Fruit fly (Drosophila melanogaster) whole organism, embryonic: Measurements from ENCODE around the gene Alp10.

Experiments used
- Awh ChIP-seq: fragments of 200-800 bp; sonication (Bioruptor generic); IDR thresholded peaks from 2 replicates; pipeline ENCODE4, ENCODE4 v1.3.6; 2022; ENCODE audit warnings: missing biosample characterization, missing genetic modification characterization
- Blimp-1 ChIP-seq: fragments of 200-800 bp; sonication (Bioruptor generic); optimal IDR thresholded peaks from 3 replicates; lab custom pipeline; 2018; ENCODE audit warnings: missing biosample characterization, missing genetic modification characterization, mild to moderate bottlenecking, moderate library complexity, missing genetic modification reagents
- CG10274 ChIP-seq: fragments of 200-800 bp; sonication (Bioruptor generic); optimal IDR thresholded peaks from 3 replicates; lab custom pipeline; 2017; ENCODE audit warnings: missing biosample characterization, mild to moderate bottlenecking, missing genetic modification characterization
- CG10431 ChIP-seq: fragments of 200-800 bp; sonication (Bioruptor generic); optimal IDR thresholded peaks from 3 replicates; lab custom pipeline; 2018; ENCODE audit warnings: missing biosample characterization, mild to moderate bottlenecking, missing genetic modification characterization
- CG11247 ChIP-seq: fragments of 200-800 bp; sonication (Bioruptor generic); IDR thresholded peaks from 2 replicates; pipeline ENCODE4 v1.3.6; 2022; ENCODE audit warnings: missing biosample characterization, missing genetic modification characterization
- CG11456 ChIP-seq: fragments of 200-800 bp; sonication (Bioruptor generic); IDR thresholded peaks from 3 replicates; pipeline ENCODE4 v1.3.6; 2022; ENCODE audit warnings: missing biosample characterization, missing genetic modification characterization
- CG11696 ChIP-seq: fragments of 200-800 bp; sonication (Bioruptor generic); IDR thresholded peaks from 2 replicates; pipeline ENCODE4 v1.3.6; 2022; ENCODE audit warnings: missing biosample characterization, missing genetic modification characterization
- CG13287 ChIP-seq: fragments of 200-800 bp; sonication (Bioruptor generic); IDR thresholded peaks from 2 replicates; pipeline ENCODE4 v1.3.6; 2022; ENCODE audit warnings: missing biosample characterization, missing genetic modification characterization; ENCODE audit not compliant: partially characterized antibody
- CG14667 ChIP-seq: fragments of 200-800 bp; sonication (Bioruptor generic); IDR thresholded peaks from 2 replicates; pipeline ENCODE4 v1.3.6; 2022; ENCODE audit warnings: missing biosample characterization, missing genetic modification characterization
- CG14860 ChIP-seq: fragments of 200-800 bp; sonication (Bioruptor generic); IDR thresholded peaks from 3 replicates; pipeline ENCODE4 v1.3.6; 2022; ENCODE audit warnings: missing biosample characterization, missing genetic modification characterization; ENCODE audit not compliant: partially characterized antibody
- CG1647 ChIP-seq: fragments of 200-800 bp; sonication (Bioruptor generic); optimal IDR thresholded peaks from 3 replicates; lab custom pipeline; 2016; ENCODE audit warnings: missing biosample characterization, missing genetic modification characterization
- CG17328 ChIP-seq: fragments of 200-800 bp; sonication (Bioruptor generic); IDR thresholded peaks from 2 replicates; pipeline ENCODE4 v1.3.6; 2022; ENCODE audit warnings: missing biosample characterization, missing genetic modification characterization
- CG17802 ChIP-seq: fragments of 200-800 bp; sonication (Bioruptor generic); optimal IDR thresholded peaks from 2 replicates; lab custom pipeline; 2018; ENCODE audit warnings: missing biosample characterization, mild to moderate bottlenecking, missing genetic modification characterization, moderate library complexity
- CG31441 ChIP-seq: fragments of 200-800 bp; sonication (Bioruptor generic); IDR thresholded peaks from 2 replicates; pipeline ENCODE4 v1.3.6; 2022; ENCODE audit warnings: missing biosample characterization, missing genetic modification characterization
- CG3163 ChIP-seq: fragments of 200-800 bp; sonication (Bioruptor generic); optimal IDR thresholded peaks from 3 replicates; lab custom pipeline; 2016; ENCODE audit warnings: missing biosample characterization, missing genetic modification characterization
- CG32767 ChIP-seq: fragments of 200-800 bp; sonication (Bioruptor generic); IDR thresholded peaks from 2 replicates; pipeline ENCODE4 v1.3.6; 2022; ENCODE audit warnings: missing biosample characterization, missing genetic modification characterization
- CG33213 ChIP-seq: fragments of 200-800 bp; sonication (Bioruptor generic); optimal IDR thresholded peaks from 3 replicates; lab custom pipeline; 2016; ENCODE audit warnings: missing biosample characterization, missing genetic modification characterization
- CG34376 ChIP-seq: fragments of 200-800 bp; sonication (Bioruptor generic); optimal IDR thresholded peaks from 2 replicates; lab custom pipeline; 2018; ENCODE audit warnings: missing biosample characterization, mild to moderate bottlenecking, missing genetic modification characterization
- CG4854 ChIP-seq: fragments of 200-800 bp; sonication (Bioruptor generic); optimal IDR thresholded peaks from 2 replicates; lab custom pipeline; 2016; ENCODE audit warnings: missing biosample characterization, missing genetic modification characterization, inconsistent platforms
- CG6765 ChIP-seq: fragments of 200-800 bp; sonication (Bioruptor generic); optimal IDR thresholded peaks from 3 replicates; lab custom pipeline; 2017; ENCODE audit warnings: missing biosample characterization, mild to moderate bottlenecking, missing genetic modification characterization
- CG7271 ChIP-seq: fragments of 200-800 bp; sonication (Bioruptor generic); optimal IDR thresholded peaks from 2 replicates; lab custom pipeline; 2018; ENCODE audit warnings: missing biosample characterization, mild to moderate bottlenecking, missing genetic modification characterization, moderate library complexity
- CG7556 ChIP-seq: fragments of 200-800 bp; sonication (Bioruptor generic); optimal IDR thresholded peaks from 2 replicates; lab custom pipeline; 2017; ENCODE audit warnings: missing biosample characterization, mild to moderate bottlenecking, missing genetic modification characterization
- CG7987 ChIP-seq: fragments of 200-800 bp; sonication (Bioruptor generic); optimal IDR thresholded peaks from 2 replicates; lab custom pipeline; 2018; ENCODE audit warnings: missing biosample characterization, mild to moderate bottlenecking, missing genetic modification characterization, moderate library complexity
- CG8765 ChIP-seq: fragments of 200-800 bp; sonication (Bioruptor generic); IDR thresholded peaks from 2 replicates; pipeline ENCODE4 v1.3.6; 2022; ENCODE audit warnings: missing biosample characterization, missing genetic modification characterization
- CG9817 ChIP-seq: fragments of 200-800 bp; sonication (Bioruptor generic); optimal IDR thresholded peaks from 2 replicates; lab custom pipeline; 2018; ENCODE audit warnings: missing biosample characterization, mild to moderate bottlenecking, missing genetic modification characterization, moderate library complexity
- Camta ChIP-seq: fragments of 200-800 bp; sonication (Bioruptor generic); optimal IDR thresholded peaks from 2 replicates; lab custom pipeline; 2016; ENCODE audit warnings: missing biosample characterization, missing genetic modification characterization
- CrebB ChIP-seq: fragments of 200-800 bp; sonication (Bioruptor generic); optimal IDR thresholded peaks from 3 replicates; lab custom pipeline; 2018; ENCODE audit warnings: missing biosample characterization, mild to moderate bottlenecking, missing genetic modification characterization
- Drgx ChIP-seq: fragments of 200-800 bp; sonication (Bioruptor generic); IDR thresholded peaks from 2 replicates; pipeline ENCODE4 v1.3.6; 2022; ENCODE audit warnings: missing biosample characterization, missing genetic modification characterization
- Hr39 ChIP-seq: fragments of >200 bp; optimal IDR thresholded peaks from 2 replicates; lab custom pipeline; 2017
- Hsf ChIP-seq: fragments of 200-800 bp; sonication (Bioruptor generic); optimal IDR thresholded peaks from 3 replicates; lab custom pipeline; 2016; ENCODE audit warnings: missing biosample characterization, missing genetic modification characterization
- Jarid2 ChIP-seq: fragments of 200-800 bp; sonication (Bioruptor generic); optimal IDR thresholded peaks from 3 replicates; lab custom pipeline; 2017; ENCODE audit warnings: mild to moderate bottlenecking, missing biosample characterization, missing genetic modification reagents, missing genetic modification characterization
- NC2α ChIP-seq: fragments of 200-800 bp; sonication (Bioruptor generic); optimal IDR thresholded peaks from 2 replicates; lab custom pipeline; 2016; ENCODE audit warnings: missing biosample characterization, missing genetic modification characterization
- NC2β ChIP-seq: fragments of 200-800 bp; sonication (Bioruptor generic); optimal IDR thresholded peaks from 2 replicates; lab custom pipeline; 2016; ENCODE audit warnings: missing biosample characterization, missing genetic modification characterization
- ab ChIP-seq: fragments of 200-800 bp; sonication (Bioruptor generic); optimal IDR thresholded peaks from 2 replicates; lab custom pipeline; 2016; ENCODE audit warnings: missing biosample characterization, missing genetic modification characterization
- ac ChIP-seq: fragments of 200-800 bp; sonication (Bioruptor generic); optimal IDR thresholded peaks from 3 replicates; lab custom pipeline; 2017; ENCODE audit warnings: missing biosample characterization, mild to moderate bottlenecking, missing genetic modification characterization
- amos ChIP-seq: fragments of 200-800 bp; sonication (Bioruptor generic); IDR thresholded peaks from 2 replicates; pipeline ENCODE4 v1.3.6; 2022; ENCODE audit warnings: missing biosample characterization, missing genetic modification characterization; ENCODE audit not compliant: partially characterized antibody
- ap ChIP-seq: fragments of 200-800 bp; sonication (Bioruptor generic); IDR thresholded peaks from 2 replicates; pipeline ENCODE4 v1.3.6; 2022; ENCODE audit warnings: missing biosample characterization, missing genetic modification characterization
- chif ChIP-seq, 2 experiments: fragments of 200-800 bp; sonication (Bioruptor generic); optimal IDR thresholded peaks; 3 replicates each; lab custom pipeline; 2016; ENCODE audit warnings: missing biosample characterization in 2 of 2, missing genetic modification characterization in 2 of 2
- cwo ChIP-seq: fragments of 200-800 bp; sonication (Bioruptor generic); optimal IDR thresholded peaks from 3 replicates; lab custom pipeline; 2017; ENCODE audit warnings: missing biosample characterization, missing genetic modification characterization, mild to moderate bottlenecking, moderate library complexity, missing genetic modification reagents
- ewg ChIP-seq: fragments of 200-800 bp; sonication (Bioruptor generic); optimal IDR thresholded peaks from 3 replicates; lab custom pipeline; 2017; ENCODE audit warnings: mild to moderate bottlenecking, missing biosample characterization, missing genetic modification reagents, missing genetic modification characterization
- fd102C ChIP-seq: fragments of 200-800 bp; sonication (Bioruptor generic); optimal IDR thresholded peaks from 2 replicates; lab custom pipeline; 2018; ENCODE audit warnings: missing biosample characterization, mild to moderate bottlenecking, missing genetic modification characterization, moderate library complexity
- grn ChIP-seq: fragments of 200-800 bp; sonication (Bioruptor generic); optimal IDR thresholded peaks from 3 replicates; lab custom pipeline; 2017; ENCODE audit warnings: missing biosample characterization, missing genetic modification characterization
- nom ChIP-seq: fragments of 200-800 bp; sonication (Bioruptor generic); optimal IDR thresholded peaks from 2 replicates; lab custom pipeline; 2017; ENCODE audit warnings: missing biosample characterization, missing genetic modification characterization, mild to moderate bottlenecking, moderate library complexity, missing genetic modification reagents
- otp ChIP-seq: fragments of 200-800 bp; sonication (Bioruptor generic); IDR thresholded peaks from 3 replicates; pipeline ENCODE4, ENCODE4 v1.3.6; 2022; ENCODE audit warnings: missing biosample characterization, missing genetic modification characterization
- ro ChIP-seq: fragments of 200-800 bp; sonication (Bioruptor generic); IDR thresholded peaks from 2 replicates; pipeline ENCODE4 v1.3.6; 2022; ENCODE audit warnings: missing biosample characterization, missing genetic modification characterization
- run ChIP-seq: fragments of 200-800 bp; sonication (Bioruptor generic); optimal IDR thresholded peaks from 3 replicates; lab custom pipeline; 2018; ENCODE audit warnings: missing biosample characterization, mild to moderate bottlenecking, missing genetic modification characterization
- sens-2 ChIP-seq: fragments of 200-800 bp; sonication (Bioruptor generic); IDR thresholded peaks from 2 replicates; pipeline ENCODE4 v1.3.6; 2022; ENCODE audit warnings: missing biosample characterization, missing genetic modification characterization
- tgo ChIP-seq: fragments of 200-800 bp; sonication (Bioruptor generic); IDR thresholded peaks from 3 replicates; pipeline ENCODE4 v1.3.6; 2022; ENCODE audit warnings: missing biosample characterization, missing genetic modification characterization

Gene Alp10

DNA sequence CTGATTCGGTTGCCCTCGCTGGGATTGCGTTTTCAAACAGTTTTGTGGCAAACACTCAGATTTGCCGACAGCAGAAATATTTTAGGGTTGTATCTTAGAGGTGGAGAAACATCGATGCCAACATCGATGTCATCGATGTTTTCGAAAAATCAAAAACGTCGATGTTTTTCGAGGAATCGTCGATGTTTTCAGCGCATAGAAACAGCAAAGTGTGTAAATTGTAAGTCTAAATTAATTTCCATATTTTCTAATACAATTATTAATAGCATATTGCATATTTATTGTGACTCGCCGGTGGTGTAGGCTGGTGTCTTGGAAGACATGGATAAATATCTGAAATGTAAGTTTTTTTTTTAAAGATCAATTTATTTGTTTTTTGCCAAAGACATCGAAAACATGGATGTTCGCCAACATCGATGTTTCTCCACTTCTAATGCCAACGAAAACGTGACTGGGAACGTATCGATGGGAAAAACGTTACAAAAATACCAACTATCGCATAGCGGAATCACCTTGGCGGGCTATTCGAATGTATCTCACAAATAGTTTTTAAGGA, 8.9 kb upstream of the Alp10 start, which contains the start of gene TM9SF3 (continued):
- TF ChIP-seq Camta (GFP tag; lab: Kevin White, UChicago), result no peak
- no peak for TF ChIP-seq CG4854
- TF ChIP-seq Drgx (GFP tag; lab: Robert Waterston, UW), result no peak
- peak; percentile 56 for TF ChIP-seq Hsf (GFP tag; lab: Kevin White, UChicago)
- TF ChIP-seq CG10431, result no peak
- TF ChIP-seq chif (GFP tag; optimal IDR thresholded peaks at IDR 0.05; lab: Kevin White, UChicago), result no peak
- no peak for TF ChIP-seq ac (GFP tag; lab: Kevin White, UChicago)
- TF ChIP-seq CG6765 (GFP tag; lab: Kevin White, UChicago), result no peak
- no peak for TF ChIP-seq CG1647 (GFP tag; lab: Kevin White, UChicago)
- peak; percentile 85; the same call in 2 of the 3 replicates for TF ChIP-seq CG14860 (GFP tag; lab: Robert Waterston, UW)
- TF ChIP-seq CG11247 (GFP tag; lab: Robert Waterston, UW), result no peak
- peak; percentile 4 for TF ChIP-seq Jarid2

DNA sequence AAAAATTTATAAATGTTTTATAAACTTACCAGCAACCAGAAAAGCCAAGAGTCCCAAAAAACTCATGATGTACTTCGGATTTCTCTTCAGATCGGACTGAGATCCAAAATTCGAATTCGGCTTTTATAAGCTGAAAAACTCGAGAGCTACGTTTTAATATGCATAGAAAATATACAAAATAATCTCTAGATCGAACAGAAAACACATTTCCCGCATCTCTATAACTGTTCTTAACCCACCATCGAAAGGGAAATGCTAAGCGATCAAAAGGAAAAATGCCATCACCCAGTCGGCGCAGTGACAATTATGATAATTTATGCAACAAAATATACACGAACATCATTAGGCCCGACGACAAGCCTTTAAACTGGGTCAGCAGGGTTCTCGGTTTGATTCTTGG, 4.5 kb upstream of the Alp10 start, which contains the start of gene CG10591:
CG10591 (minus strand) TSS at position 101 of the 400 bp plus-strand sequence.
- no peak for TF ChIP-seq CG32767
- no peak for TF ChIP-seq CG14667 (GFP tag; lab: Robert Waterston, UW)
- TF ChIP-seq CrebB (tag; lab: Kevin White, UChicago), result no peak
- no peak for TF ChIP-seq CG17328 (GFP tag; lab: Robert Waterston, UW)
- TF ChIP-seq Blimp-1 (GFP tag; lab: Kevin White, UChicago), result peak; percentile 81

DNA sequence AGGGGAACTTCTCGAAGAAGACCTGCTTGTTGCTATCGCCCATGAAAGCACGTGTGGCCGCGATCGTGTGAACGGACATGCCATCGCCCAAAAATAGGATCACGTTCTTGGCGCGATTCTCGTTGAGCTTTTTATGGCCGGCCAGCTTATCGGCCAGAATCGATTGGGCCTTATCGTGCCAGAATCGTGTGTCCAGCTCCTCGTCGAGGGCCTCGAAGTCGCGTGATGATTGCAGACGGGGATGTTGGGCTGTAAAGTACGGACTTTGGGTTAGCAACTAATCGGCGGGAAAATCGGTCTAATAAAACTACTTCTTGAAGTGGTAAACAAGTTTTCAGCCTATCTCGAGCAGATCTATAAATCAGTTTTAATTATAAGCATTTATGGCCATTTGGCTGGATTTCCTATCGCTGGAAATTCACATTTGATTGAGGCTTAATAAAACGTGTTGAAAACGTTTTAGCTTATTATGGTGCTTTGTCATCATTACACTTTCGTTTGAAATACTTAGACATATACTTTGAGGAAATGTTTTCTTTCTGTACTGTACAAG, 833 bp downstream of the Alp10 start:
- TF ChIP-seq cwo (peak; percentile 95), CG9817 (tag; lab: Kevin White, UChicago) (no peak), Awh (GFP tag; lab: Robert Waterston, UW) (no peak), CG7556 (no peak), CG17802 (no peak), ab (no peak), CG13287 (GFP tag; lab: Robert Waterston, UW) (no peak), CG33213 (GFP tag; lab: Kevin White, UChicago) (no peak), NC2α (GFP tag; lab: Kevin White, UChicago) (no peak), Hr39 (lab: Kevin White, UChicago) (no peak), CG11456 (no peak), CG7987 (GFP tag; lab: Kevin White, UChicago) (no peak), fd102C (GFP tag; lab: Kevin White, UChicago) (no peak), NC2β (no peak), ac (GFP tag; lab: Kevin White, UChicago) (no peak), CG34376 (GFP tag; lab: Kevin White, UChicago) (peak; percentile 16), grn (peak; percentile 56), otp (GFP tag; lab: Robert Waterston, UW) (no peak), nom (GFP tag; lab: Kevin White, UChicago) (no peak), ro (GFP tag; lab: Robert Waterston, UW) (no peak), run (no peak), CG8765 (GFP tag; lab: Robert Waterston, UW) (no peak), CG11696 (GFP tag; lab: Robert Waterston, UW) (no peak), sens-2 (GFP tag; lab: Robert Waterston, UW) (peak; percentile 59; the same call in 1 of the 2 replicates), CG3163 (GFP tag; lab: Kevin White, UChicago) (no peak), ap (GFP tag; lab: Robert Waterston, UW) (no peak), CG31441 (GFP tag; lab: Robert Waterston, UW) (no peak), amos (GFP tag; lab: Robert Waterston, UW) (no peak), ewg (GFP tag; lab: Kevin White, UChicago) (no peak), CG10274 (GFP tag; lab: Kevin White, UChicago) (no peak), tgo (GFP tag; lab: Robert Waterston, UW) (no peak), CG7271 (tag; lab: Kevin White, UChicago) (no peak)
